Worm (Caenorhabditis elegans) whole organism, L4 larva: ENCODE results near the gene nlp-64.

Experiments
- F10B5.3 ChIP-seq: sonication (generic microtip); optimal IDR thresholded peaks from 2 replicates; lab custom pipeline; 2016; ENCODE audit warnings: mild to moderate bottlenecking, missing genetic modification characterization, missing compliant biosample characterization
- T20F7.1 ChIP-seq: fragments of 200-800 bp; sonication (Bioruptor generic); optimal IDR thresholded peaks from 2 replicates; lab custom pipeline; 2018; ENCODE audit warnings: mild to moderate bottlenecking, missing genetic modification characterization, missing compliant biosample characterization
- Y5F2A.4 ChIP-seq: fragments of 200-800 bp; sonication (Bioruptor generic); optimal IDR thresholded peaks from 2 replicates; lab custom pipeline; 2018; ENCODE audit warnings: mild to moderate bottlenecking, missing genetic modification characterization, missing compliant biosample characterization
- Y75B8A.6 ChIP-seq: fragments of 200-800 bp; sonication (Bioruptor generic); IDR thresholded peaks from 2 replicates; pipeline ENCODE4 v1.3.6; 2022; ENCODE audit warnings: missing genetic modification reagents, missing genetic modification characterization, missing compliant biosample characterization
- ZK337.2 ChIP-seq: fragments of 200-800 bp; sonication (Bioruptor generic); IDR thresholded peaks from 2 replicates; pipeline ENCODE4 v1.3.6; 2022; ENCODE audit warnings: missing genetic modification reagents, missing genetic modification characterization, missing compliant biosample characterization
- ZK546.5 ChIP-seq, 2 experiments: sonication (generic microtip); optimal IDR thresholded peaks; 2 replicates each; lab custom pipeline; 2017; ENCODE audit warnings: missing biosample characterization in 2 of 2, missing genetic modification characterization in 2 of 2
- aha-1 ChIP-seq: fragments of 150-350 bp; peaks from one replicate; lab custom pipeline; 2014; ENCODE audit warnings: missing biosample characterization, missing genetic modification characterization
- ceh-28 ChIP-seq: fragments of 150-350 bp; optimal IDR thresholded peaks from 2 replicates; lab custom pipeline; 2014; ENCODE audit warnings: missing biosample characterization, missing genetic modification reagents, missing genetic modification characterization
- ceh-32 ChIP-seq: sonication (generic microtip); optimal IDR thresholded peaks from 2 replicates; lab custom pipeline; 2016; ENCODE audit warnings: mild to moderate bottlenecking, missing genetic modification characterization, missing compliant biosample characterization; ENCODE audit not compliant: poor library complexity
- daf-12 ChIP-seq: fragments of 150-350 bp; optimal IDR thresholded peaks from 2 replicates; lab custom pipeline; 2014; ENCODE audit warnings: missing biosample characterization, missing genetic modification reagents, missing genetic modification characterization
- daf-16 ChIP-seq, 3 experiments: sonication (generic microtip); optimal IDR thresholded peaks; 2 replicates each; lab custom pipeline; 2016 to 2017; ENCODE audit warnings: missing genetic modification characterization in 3 of 3, missing genetic modification reagents in 3 of 3, mild to moderate bottlenecking in 2 of 3, missing compliant biosample characterization in 2 of 3, missing biosample characterization in 1 of 3, moderate library complexity in 1 of 3
- daf-8 ChIP-seq: fragments of 200-800 bp; sonication (Bioruptor generic); IDR thresholded peaks from 2 replicates; pipeline ENCODE4 v1.3.6; 2022; ENCODE audit warnings: missing genetic modification characterization, missing compliant biosample characterization
- dmd-8 ChIP-seq: fragments of 200-800 bp; sonication (Bioruptor generic); IDR thresholded peaks from 2 replicates; pipeline ENCODE4 v1.3.6; 2022; ENCODE audit warnings: missing genetic modification characterization, missing compliant biosample characterization
- dpl-1 ChIP-seq: fragments of 150-350 bp; optimal IDR thresholded peaks from 2 replicates; lab custom pipeline; 2014; ENCODE audit warnings: missing biosample characterization, missing genetic modification reagents, missing genetic modification characterization
- duxl-1 ChIP-seq: sonication (generic microtip); optimal IDR thresholded peaks from 2 replicates; lab custom pipeline; 2016; ENCODE audit warnings: mild to moderate bottlenecking, missing genetic modification characterization, moderate library complexity, missing compliant biosample characterization; ENCODE audit not compliant: poor library complexity
- dve-1 ChIP-seq: sonication (generic microtip); optimal IDR thresholded peaks from 2 replicates; lab custom pipeline; 2017; ENCODE audit warnings: antibody characterized with exemption, mild to moderate bottlenecking, missing genetic modification characterization, missing compliant biosample characterization; ENCODE audit not compliant: insufficient read depth
- fkh-10 ChIP-seq: fragments of 150-350 bp; optimal IDR thresholded peaks from 2 replicates; lab custom pipeline; 2014; ENCODE audit warnings: missing biosample characterization, missing genetic modification reagents, missing genetic modification characterization
- fos-1 ChIP-seq: fragments of 150-350 bp; optimal IDR thresholded peaks from 2 replicates; lab custom pipeline; 2014; ENCODE audit warnings: missing biosample characterization, missing genetic modification characterization
- hlh-11 ChIP-seq: fragments of 200-800 bp; sonication (Bioruptor generic); optimal IDR thresholded peaks from 2 replicates; lab custom pipeline; 2018; ENCODE audit warnings: mild to moderate bottlenecking, missing genetic modification characterization, missing compliant biosample characterization
- hlh-30 ChIP-seq: sonication (generic microtip); optimal IDR thresholded peaks from 2 replicates; lab custom pipeline; 2017; ENCODE audit warnings: antibody characterized with exemption, mild to moderate bottlenecking, missing genetic modification characterization, missing compliant biosample characterization; ENCODE audit not compliant: insufficient read depth
- hmg-1.1 ChIP-seq: fragments of 200-800 bp; sonication (Bioruptor generic); IDR thresholded peaks from 2 replicates; pipeline ENCODE4 v1.3.6; 2022; ENCODE audit warnings: missing genetic modification reagents, missing genetic modification characterization, missing compliant biosample characterization
- jun-1 ChIP-seq: fragments of 150-350 bp; optimal IDR thresholded peaks from 2 replicates; lab custom pipeline; 2014; ENCODE audit warnings: missing biosample characterization, missing genetic modification reagents, missing genetic modification characterization
- lim-7 ChIP-seq: fragments of 200-800 bp; sonication (Bioruptor generic); IDR thresholded peaks from 2 replicates; pipeline ENCODE4 v1.3.6; 2022; ENCODE audit warnings: missing genetic modification characterization, missing compliant biosample characterization
- lir-3 ChIP-seq: sonication (generic microtip); optimal IDR thresholded peaks from 2 replicates; lab custom pipeline; 2016; ENCODE audit warnings: mild to moderate bottlenecking, missing genetic modification characterization, missing compliant biosample characterization
- lsy-2 ChIP-seq, 2 experiments: fragments of 150-350 bp in 1 of 2; sonication (generic microtip) in 1 of 2; optimal IDR thresholded peaks; 2 replicates each; lab custom pipeline; 2014 to 2017; ENCODE audit warnings: missing biosample characterization in 2 of 2, missing genetic modification characterization in 2 of 2
- mdl-1 ChIP-seq, 2 experiments: fragments of 150-350 bp in 1 of 2; sonication (generic microtip) in 1 of 2; optimal IDR thresholded peaks; 2 replicates each; lab custom pipeline; 2014 to 2017; ENCODE audit warnings: missing biosample characterization in 2 of 2, missing genetic modification characterization in 2 of 2
- mdt-29 ChIP-seq: fragments of 200-800 bp; sonication (Bioruptor generic); IDR thresholded peaks from 2 replicates; pipeline ENCODE4 v1.3.6; 2022; ENCODE audit warnings: missing genetic modification reagents, missing genetic modification characterization, missing compliant biosample characterization
- mes-2 ChIP-seq: sonication (generic microtip); optimal IDR thresholded peaks from 2 replicates; lab custom pipeline; 2016; ENCODE audit warnings: missing genotype, mild to moderate bottlenecking, missing genetic modification characterization, missing compliant biosample characterization; ENCODE audit not compliant: poor library complexity, severe bottlenecking
- mxl-2 ChIP-seq: fragments of 200-800 bp; sonication (Bioruptor generic); conservative IDR thresholded peaks from 2 replicates; pipeline ENCODE4 v1.3.6; 2022; ENCODE audit warnings: missing genetic modification reagents, missing genetic modification characterization, missing compliant biosample characterization
- mxl-3 ChIP-seq: fragments of 200-800 bp; sonication (Bioruptor generic); optimal IDR thresholded peaks from 2 replicates; lab custom pipeline; 2018; ENCODE audit warnings: mild to moderate bottlenecking, missing genetic modification characterization, missing compliant biosample characterization
- nhr-102 ChIP-seq: sonication (generic microtip); optimal IDR thresholded peaks from 2 replicates; lab custom pipeline; 2016; ENCODE audit warnings: mild to moderate bottlenecking, missing genetic modification characterization, moderate library complexity, missing compliant biosample characterization
- nhr-41 ChIP-seq: fragments of 200-800 bp; sonication (Bioruptor generic); IDR thresholded peaks from 2 replicates; pipeline ENCODE4 v1.3.6; 2022; ENCODE audit warnings: missing genetic modification reagents, missing genetic modification characterization, missing compliant biosample characterization
- nhr-42 ChIP-seq: fragments of 200-800 bp; sonication (Bioruptor generic); IDR thresholded peaks from 2 replicates; pipeline ENCODE4 v1.3.6; 2022; ENCODE audit warnings: missing genetic modification characterization, missing compliant biosample characterization
- nhr-76 ChIP-seq: fragments of 150-350 bp; optimal IDR thresholded peaks from 2 replicates; lab custom pipeline; 2014; ENCODE audit warnings: missing biosample characterization, missing genetic modification characterization
- nhr-77 ChIP-seq: fragments of 150-350 bp; optimal IDR thresholded peaks from 2 replicates; lab custom pipeline; 2014; ENCODE audit warnings: missing biosample characterization, missing genetic modification characterization
- rbr-2 ChIP-seq: sonication (generic microtip); optimal IDR thresholded peaks from 2 replicates; lab custom pipeline; 2016; ENCODE audit warnings: missing genotype, missing genetic modification characterization, missing compliant biosample characterization
- saeg-2 ChIP-seq: fragments of 200-800 bp; sonication (Bioruptor generic); IDR thresholded peaks from 2 replicates; pipeline ENCODE4 v1.3.6; 2022; ENCODE audit warnings: missing genetic modification reagents, missing genetic modification characterization, missing compliant biosample characterization
- sdz-12 ChIP-seq: fragments of 200-800 bp; sonication (Bioruptor generic); optimal IDR thresholded peaks from 2 replicates; lab custom pipeline; 2018; ENCODE audit warnings: mild to moderate bottlenecking, missing genetic modification characterization, missing compliant biosample characterization
- set-16 ChIP-seq: fragments of 200-800 bp; sonication (Bioruptor generic); IDR thresholded peaks from 2 replicates; pipeline ENCODE4 v1.3.6; 2022; ENCODE audit warnings: missing genetic modification reagents, missing genetic modification characterization, missing compliant biosample characterization
- snpc-1.2 ChIP-seq: fragments of 200-800 bp; sonication (Bioruptor generic); IDR thresholded peaks from 2 replicates; pipeline ENCODE4 v1.3.6; 2022; ENCODE audit warnings: missing genetic modification reagents, missing genetic modification characterization, missing compliant biosample characterization
- spr-3 ChIP-seq: fragments of 200-800 bp; sonication (Bioruptor generic); optimal IDR thresholded peaks from 2 replicates; lab custom pipeline; 2018; ENCODE audit warnings: mild to moderate bottlenecking, missing genetic modification characterization, missing compliant biosample characterization
- unc-62 ChIP-seq, 3 experiments: fragments of 150-350 bp in 1 of 3; sonication (generic microtip); optimal IDR thresholded peaks in 2 of 3; peaks in 1 of 3; 1 replicate in 1 of 3; 2 replicates in 2 of 3; lab custom pipeline; 2014 to 2017; ENCODE audit warnings: missing biosample characterization in 3 of 3, missing genetic modification characterization in 3 of 3, missing genetic modification reagents in 3 of 3, missing genotype in 1 of 3
- zag-1 ChIP-seq: fragments of 150-350 bp; optimal IDR thresholded peaks from 2 replicates; lab custom pipeline; 2014; ENCODE audit warnings: missing biosample characterization, missing genetic modification characterization
- zfp-3 ChIP-seq: fragments of 200-800 bp; sonication (Bioruptor generic); conservative IDR thresholded peaks from 2 replicates; pipeline ENCODE4 v1.3.6; 2022; ENCODE audit warnings: missing genetic modification reagents, missing genetic modification characterization, missing compliant biosample characterization
- zip-11 ChIP-seq: fragments of 200-800 bp; sonication (Bioruptor generic); IDR thresholded peaks from 2 replicates; pipeline ENCODE4 v1.3.6; 2022; ENCODE audit warnings: missing genetic modification characterization, missing compliant biosample characterization
- ztf-7 ChIP-seq: fragments of 150-350 bp; optimal IDR thresholded peaks from 2 replicates; lab custom pipeline; 2014; ENCODE audit warnings: missing biosample characterization, missing genetic modification characterization

nlp-64 gene

DNA sequence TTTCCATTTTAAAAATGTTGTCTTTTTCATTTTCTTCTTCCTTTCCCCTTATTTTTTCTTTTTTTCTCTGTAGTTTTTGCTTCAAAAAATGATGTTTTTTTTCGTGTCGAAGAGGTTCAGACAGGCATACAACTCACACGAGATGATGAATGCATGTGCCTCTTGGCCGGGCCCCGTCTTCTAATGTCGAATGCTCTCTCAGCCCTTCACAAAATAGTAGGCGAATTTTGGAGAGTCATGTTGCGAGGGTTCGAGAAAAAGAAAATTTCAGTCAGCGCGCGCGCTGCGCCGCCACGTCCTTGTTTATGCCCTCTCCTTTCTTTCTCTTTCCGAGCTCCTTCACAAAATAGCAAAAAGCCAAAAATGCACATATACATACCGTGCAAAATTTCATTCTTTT is 12.9 kb upstream of the nlp-64 start (continued):
- TF ChIP-seq saeg-2 (GFP tag; lab: Robert Waterston, UW) (no peak), nhr-41 (GFP tag; lab: Robert Waterston, UW) (no peak), set-16 (GFP tag; lab: Robert Waterston, UW) (peak; percentile 33; the same call in 1 of the 2 replicates), zip-11 (GFP tag; lab: Robert Waterston, UW) (no peak), lsy-2 (tag; optimal IDR thresholded peaks at IDR 0.05; lab: Kevin White, UChicago) (peak; percentile 35 to 77), duxl-1 (no peak), hlh-30 (peak; percentile 95), fos-1 (no peak), mxl-3 (GFP tag; lab: Kevin White, UChicago) (no peak), ztf-7 (tag; lab: Kevin White, UChicago) (no peak), aha-1 (peak; percentile 84), mdl-1 (tag; optimal IDR thresholded peaks at IDR 0.05; lab: Kevin White, UChicago) (peak; percentile 90 to 97), sdz-12 (GFP tag; lab: Kevin White, UChicago) (no peak), nhr-102 (tag; lab: Kevin White, UChicago) (no peak), T20F7.1 (GFP tag; lab: Kevin White, UChicago) (peak; percentile 35), rbr-2 (tag; lab: Kevin White, UChicago) (peak; percentile 61), fkh-10 (peak; percentile 87), daf-16 (GFP tag; optimal IDR thresholded peaks at IDR 0.05; lab: Kevin White, UChicago) (peak in 1 of 2 experiments; percentile 17), daf-16 (tag; optimal IDR thresholded peaks at IDR 0.05; lab: Kevin White, UChicago) (peak; percentile 62)
- TF ChIP-seq, all 104 proteins: peak for 24

DNA sequence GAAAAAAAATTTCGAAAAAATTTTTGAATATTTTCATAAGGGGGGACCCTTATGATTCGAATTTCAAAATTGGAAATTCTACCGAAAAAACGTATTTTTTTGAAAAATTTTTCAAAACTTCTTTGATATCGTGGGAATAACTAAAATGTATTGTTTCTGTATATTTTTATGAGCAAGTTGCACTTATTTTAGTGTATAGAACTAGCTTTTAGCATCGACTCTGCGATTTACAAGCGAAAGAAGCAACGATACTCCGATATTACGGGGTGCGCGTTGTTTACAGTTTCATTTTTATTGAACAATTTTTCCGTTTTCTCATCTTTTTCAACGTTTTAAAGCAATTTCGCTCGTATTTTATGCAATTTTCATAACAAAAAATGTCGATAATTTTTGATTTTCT is 11.1 kb upstream of the nlp-64 start, which contains the start of gene M02E1.3:
TSS of gene M02E1.3 (plus strand) at position 301 of the 400 bp plus-strand sequence.
- TF ChIP-seq T20F7.1 (GFP tag; lab: Kevin White, UChicago), result peak; percentile 54

DNA sequence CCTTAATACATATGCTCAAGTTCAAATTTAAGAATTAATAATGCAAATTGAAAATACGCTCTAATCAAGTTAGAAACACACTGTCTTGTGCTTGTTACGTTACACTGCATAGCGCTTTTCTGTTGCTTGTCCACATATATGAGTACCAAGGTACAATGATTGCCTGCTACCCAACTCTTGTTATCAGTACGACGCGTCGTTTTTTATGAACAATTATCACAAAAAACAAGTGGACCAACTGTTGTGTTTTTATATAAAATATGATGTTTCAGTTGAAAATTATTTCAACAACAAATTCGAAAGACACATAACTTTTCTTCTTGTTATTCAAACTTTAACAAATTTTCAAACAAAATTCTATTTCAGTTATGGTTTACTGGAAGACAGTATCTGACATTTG is 1.8 kb upstream of the nlp-64 start, which contains the start of gene M02E1.4:
TSS of gene M02E1.4 (plus strand) at position 367 of the 400 bp plus-strand sequence.
- TF ChIP-seq zfp-3 (GFP tag; lab: Robert Waterston, UW) (no peak), hmg-1.1 (GFP tag; lab: Robert Waterston, UW) (peak; percentile 26; the same call in 1 of the 2 replicates), jun-1 (no peak), daf-12 (no peak), lim-7 (GFP tag; lab: Robert Waterston, UW) (no peak), ceh-32 (tag; lab: Kevin White, UChicago) (no peak), snpc-1.2 (no peak), Y75B8A.6 (no peak), lsy-2 (tag; optimal IDR thresholded peaks at IDR 0.05; lab: Kevin White, UChicago) (no peak), mxl-2 (GFP tag; lab: Robert Waterston, UW) (no peak), mes-2 (no peak), ztf-7 (tag; lab: Kevin White, UChicago) (no peak), ceh-28 (no peak), Y5F2A.4 (no peak), unc-62 (GFP tag; optimal IDR thresholded peaks at IDR 0.05 in 1 of 2; lab: Kevin White, UChicago) (peak in 1 of 2 experiments; percentile 66), unc-62 (tag; optimal IDR thresholded peaks at IDR 0.05; lab: Kevin White, UChicago) (no peak), lir-3 (tag; lab: Kevin White, UChicago) (no peak), spr-3 (GFP tag; lab: Kevin White, UChicago) (no peak), F10B5.3 (tag; lab: Kevin White, UChicago) (no peak), nhr-76 (no peak), hlh-11 (tag; lab: Kevin White, UChicago) (peak; percentile 4), mdt-29 (no peak), dpl-1 (GFP tag; lab: Kevin White, UChicago) (no peak), mdl-1 (tag; optimal IDR thresholded peaks at IDR 0.05; lab: Kevin White, UChicago) (no peak), ZK546.5 (tag; optimal IDR thresholded peaks at IDR 0.05; lab: Kevin White, UChicago) (no peak), sdz-12 (GFP tag; lab: Kevin White, UChicago) (no peak), rbr-2 (tag; lab: Kevin White, UChicago) (no peak), ZK337.2 (no peak), daf-8 (GFP tag; lab: Robert Waterston, UW) (no peak), dve-1 (tag; lab: Kevin White, UChicago) (peak; percentile 15), dmd-8 (no peak), nhr-42 (GFP tag; lab: Robert Waterston, UW) (no peak), nhr-77 (tag; lab: Kevin White, UChicago) (no peak), zag-1 (tag; lab: Kevin White, UChicago) (no peak), T20F7.1 (GFP tag; lab: Kevin White, UChicago) (no peak)
